Worm (Caenorhabditis elegans): ENCODE results near the gene C18B2.2.

DNA sequence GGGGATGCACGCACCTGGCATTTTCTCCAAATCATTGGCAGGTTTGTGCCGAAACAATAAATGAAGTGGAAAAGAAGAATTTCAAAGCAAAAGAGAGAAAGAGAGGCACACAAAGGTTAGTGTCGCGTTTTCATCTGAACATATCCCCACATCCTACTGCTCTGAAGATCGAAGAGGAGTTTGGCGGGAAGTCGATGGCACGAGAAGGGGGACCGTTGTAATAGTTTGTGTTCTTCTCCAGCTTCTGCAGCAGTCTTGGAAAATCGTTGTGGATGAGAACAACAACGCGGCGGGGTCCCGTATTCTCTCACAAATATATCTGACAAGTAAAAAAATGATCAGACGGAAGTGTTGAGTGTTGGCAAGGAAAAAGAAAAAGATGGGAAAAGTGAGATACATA, 22.7 kb downstream of the C18B2.2 start:
- TF ChIP-seq him-1 (tag; optimal IDR thresholded peaks at IDR 0.05) = no peak
- TF ChIP-seq dao-5 (tag; optimal IDR thresholded peaks at IDR 0.05) = no peak
- no peak for TF ChIP-seq W03F9.2 (tag; optimal IDR thresholded peaks at IDR 0.05)
